Worm (Caenorhabditis elegans) whole organism, L3 larva: ENCODE results near the gene Y51A2D.8.

Experiments used
- R02D3.7 ChIP-seq: fragments of 150-350 bp; optimal IDR thresholded peaks from 2 replicates; lab custom pipeline; 2014; ENCODE audit warnings: missing biosample characterization, missing genetic modification characterization
- ZK546.5 ChIP-seq: sonication (generic microtip); optimal IDR thresholded peaks from 2 replicates; lab custom pipeline; 2017; ENCODE audit warnings: missing biosample characterization, missing genetic modification characterization
- ama-1 ChIP-seq: fragments of 150-350 bp; optimal IDR thresholded peaks from 2 replicates; lab custom pipeline; 2018
- ceh-16 ChIP-seq: sonication (generic microtip); optimal IDR thresholded peaks from 2 replicates; lab custom pipeline; 2017; ENCODE audit warnings: missing biosample characterization, missing genetic modification characterization
- ceh-82 ChIP-seq: fragments of 150-350 bp; optimal IDR thresholded peaks from 2 replicates; lab custom pipeline; 2014; ENCODE audit warnings: missing biosample characterization, missing genetic modification characterization
- ceh-9 ChIP-seq: sonication (generic microtip); optimal IDR thresholded peaks from 2 replicates; lab custom pipeline; 2018; ENCODE audit warnings: missing biosample characterization, missing genetic modification characterization
- egl-27 ChIP-seq: sonication (generic microtip); optimal IDR thresholded peaks from 4 replicates; lab custom pipeline; 2017; ENCODE audit warnings: missing biosample characterization, missing genetic modification reagents, missing genetic modification characterization
- elt-1 ChIP-seq: fragments of 150-350 bp; optimal IDR thresholded peaks from 2 replicates; lab custom pipeline; 2014; ENCODE audit warnings: missing biosample characterization, missing genetic modification characterization
- elt-2 ChIP-seq: sonication (generic microtip); optimal IDR thresholded peaks from 2 replicates; lab custom pipeline; 2016; ENCODE audit warnings: missing genetic modification reagents, mild to moderate bottlenecking, missing genetic modification characterization, missing compliant biosample characterization
- elt-3 ChIP-seq, 3 experiments: fragments of 150-350 bp in 1 of 3; sonication (generic microtip) in 2 of 3; optimal IDR thresholded peaks; 2 replicates in 2 of 3; 4 replicates in 1 of 3; lab custom pipeline; 2014 to 2017; ENCODE audit warnings: missing biosample characterization in 3 of 3, missing genetic modification characterization in 3 of 3
- eor-1 ChIP-seq, 2 experiments: fragments of 150-350 bp; optimal IDR thresholded peaks; 2 replicates each; lab custom pipeline; 2014 to 2018; ENCODE audit warnings: missing biosample characterization in 2 of 2, missing genetic modification characterization in 2 of 2
- fkh-2 ChIP-seq: fragments of 150-350 bp; optimal IDR thresholded peaks from 2 replicates; lab custom pipeline; 2014; ENCODE audit warnings: missing biosample characterization, missing genetic modification reagents, missing genetic modification characterization
- fos-1 ChIP-seq: fragments of 150-350 bp; optimal IDR thresholded peaks from 2 replicates; lab custom pipeline; 2014; ENCODE audit warnings: missing biosample characterization, missing genetic modification characterization
- jun-1 ChIP-seq: fragments of 150-350 bp; optimal IDR thresholded peaks from 2 replicates; lab custom pipeline; 2014; ENCODE audit warnings: missing biosample characterization, missing genetic modification reagents, missing genetic modification characterization
- lin-39 ChIP-seq: fragments of 150-350 bp; optimal IDR thresholded peaks from 2 replicates; lab custom pipeline; 2018; ENCODE audit warnings: missing biosample characterization, missing genetic modification reagents, missing genetic modification characterization
- lsy-12 ChIP-seq: sonication (generic microtip); optimal IDR thresholded peaks from 2 replicates; lab custom pipeline; 2016; ENCODE audit warnings: mild to moderate bottlenecking, missing genetic modification characterization, missing compliant biosample characterization
- mdl-1 ChIP-seq: fragments of 150-350 bp; optimal IDR thresholded peaks from 2 replicates; lab custom pipeline; 2014; ENCODE audit warnings: missing biosample characterization, missing genetic modification characterization
- mml-1 ChIP-seq: fragments of 150-350 bp; sonication (generic microtip); optimal IDR thresholded peaks from 3 replicates; lab custom pipeline; 2014; ENCODE audit warnings: missing biosample characterization, missing genetic modification characterization
- nfya-1 ChIP-seq: sonication (generic microtip); optimal IDR thresholded peaks from 2 replicates; lab custom pipeline; 2017; ENCODE audit warnings: missing genetic modification characterization, mild to moderate bottlenecking, missing compliant biosample characterization, antibody characterized with exemption, moderate library complexity; ENCODE audit not compliant: insufficient read depth
- nhr-12 ChIP-seq: fragments of 150-350 bp; optimal IDR thresholded peaks from 2 replicates; lab custom pipeline; 2014; ENCODE audit warnings: missing biosample characterization, missing genetic modification characterization
- nhr-23 ChIP-seq: fragments of 150-350 bp; optimal IDR thresholded peaks from 2 replicates; lab custom pipeline; 2014; ENCODE audit warnings: missing biosample characterization, missing genetic modification reagents, missing genetic modification characterization
- nhr-237 ChIP-seq: fragments of 150-350 bp; optimal IDR thresholded peaks from 2 replicates; lab custom pipeline; 2014; ENCODE audit warnings: missing biosample characterization, missing genetic modification characterization
- nhr-43 ChIP-seq: sonication (generic microtip); optimal IDR thresholded peaks from 2 replicates; lab custom pipeline; 2016; ENCODE audit warnings: mild to moderate bottlenecking, missing genetic modification characterization, missing compliant biosample characterization; ENCODE audit not compliant: poor library complexity, severe bottlenecking
- nhr-76 ChIP-seq: fragments of 150-350 bp; sonication (generic microtip); optimal IDR thresholded peaks from 5 replicates; lab custom pipeline; 2014; ENCODE audit warnings: missing biosample characterization, missing genetic modification characterization
- nhr-77 ChIP-seq: fragments of 150-350 bp; optimal IDR thresholded peaks from 2 replicates; lab custom pipeline; 2014; ENCODE audit warnings: missing biosample characterization, missing genetic modification characterization
- pha-4 ChIP-seq: fragments of 150-350 bp; optimal IDR thresholded peaks from 2 replicates; lab custom pipeline; 2014; ENCODE audit warnings: missing biosample characterization, missing genetic modification reagents, missing genetic modification characterization
- pqm-1 ChIP-seq: fragments of 150-350 bp; optimal IDR thresholded peaks from 2 replicates; lab custom pipeline; 2017; ENCODE audit warnings: missing biosample characterization, missing genetic modification characterization, inconsistent platforms
- skn-1 ChIP-seq: fragments of 150-350 bp; optimal IDR thresholded peaks from 2 replicates; lab custom pipeline; 2014; ENCODE audit warnings: missing biosample characterization, missing genetic modification characterization
- snpc-4 ChIP-seq: fragments of 150-350 bp; optimal IDR thresholded peaks from 2 replicates; lab custom pipeline; 2014; ENCODE audit warnings: missing biosample characterization, missing genetic modification characterization
- unc-39 ChIP-seq: sonication (generic microtip); optimal IDR thresholded peaks from 4 replicates; lab custom pipeline; 2017; ENCODE audit warnings: missing biosample characterization, missing genetic modification characterization
- zag-1 ChIP-seq: fragments of 150-350 bp; optimal IDR thresholded peaks from 2 replicates; lab custom pipeline; 2014; ENCODE audit warnings: missing biosample characterization, missing genetic modification characterization
- ztf-11 ChIP-seq: fragments of 150-350 bp; optimal IDR thresholded peaks from 2 replicates; lab custom pipeline; 2014; ENCODE audit warnings: missing biosample characterization, missing genetic modification characterization

The Y51A2D.8 gene

DNA sequence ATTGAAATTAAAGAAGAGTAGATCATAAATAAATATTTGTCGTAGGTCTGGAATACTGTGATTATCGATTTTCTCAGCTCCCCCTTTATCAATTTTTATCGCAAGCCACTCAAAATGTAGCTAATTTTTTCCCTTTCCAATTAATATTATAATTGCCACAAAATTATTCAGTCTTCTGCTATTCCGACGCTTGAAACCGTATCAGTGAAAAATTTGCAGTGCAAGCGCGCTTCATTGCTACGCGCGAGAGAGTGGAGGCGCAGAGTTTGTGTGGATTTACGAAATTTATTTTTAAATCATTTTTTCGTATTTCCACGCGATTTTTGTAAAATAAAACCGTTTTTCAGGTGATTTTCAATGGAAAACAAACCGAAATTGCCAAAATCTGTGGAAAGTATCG lies 20.0 kb downstream of the Y51A2D.8 start, which contains the start of gene ints-5 (continued):
- peak; percentile 90 for TF ChIP-seq R02D3.7 (tag; lab: Kevin White, UChicago)
- no peak for TF ChIP-seq nhr-43 (tag; lab: Kevin White, UChicago)
- no peak for TF ChIP-seq skn-1
- peak; percentile 31 for TF ChIP-seq nhr-23 (tag; lab: Kevin White, UChicago)
- no peak for TF ChIP-seq eor-1 (tag; optimal IDR thresholded peaks at IDR 0.05; lab: Kevin White, UChicago)
- TF ChIP-seq pqm-1: no peak
- no peak for TF ChIP-seq ama-1 (lab: Kevin White, UChicago)
- no peak for TF ChIP-seq elt-3 (tag; optimal IDR thresholded peaks at IDR 0.05; lab: Kevin White, UChicago)
- TF ChIP-seq mdl-1 (tag; lab: Kevin White, UChicago): no peak
- peak; percentile 38 for TF ChIP-seq lin-39 (tag; lab: Kevin White, UChicago)
- peak; percentile 13 for TF ChIP-seq snpc-4 (tag; lab: Kevin White, UChicago)
- TF ChIP-seq mml-1 (tag; lab: Kevin White, UChicago): no peak
- TF ChIP-seq fos-1: no peak
- TF ChIP-seq nhr-77 (tag; lab: Kevin White, UChicago): no peak
- no peak for TF ChIP-seq ceh-9 (tag; lab: Kevin White, UChicago)
- TF ChIP-seq ztf-11: no peak

DNA sequence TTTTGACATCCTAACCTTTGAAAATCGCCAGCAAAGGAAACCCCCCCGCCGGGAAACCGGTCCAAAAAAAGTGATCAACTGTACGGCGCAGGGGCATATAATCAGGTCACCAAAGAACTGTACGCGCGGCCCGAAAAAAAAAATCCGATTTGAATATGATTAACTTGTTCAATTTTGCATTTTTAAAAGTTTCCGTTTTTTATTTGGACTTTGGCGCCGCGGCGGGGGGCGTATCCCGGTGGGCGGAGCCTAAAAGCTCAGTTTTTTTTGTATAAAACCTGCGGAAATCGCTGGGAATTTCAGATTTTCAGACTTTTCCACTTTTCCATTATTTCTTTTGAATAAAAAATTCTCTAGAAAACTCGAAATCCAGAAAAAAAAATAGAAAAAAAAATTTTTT lies 29.2 kb downstream of the Y51A2D.8 start, which contains the start of gene hmit-1.2:
hmit-1.2 (plus strand) TSS at position 301 of the 400 bp plus-strand sequence.
- TF ChIP-seq elt-3 (tag; optimal IDR thresholded peaks at IDR 0.05; lab: Kevin White, UChicago): no peak
- no peak for TF ChIP-seq skn-1
- TF ChIP-seq nhr-12: no peak
- TF ChIP-seq elt-2 (tag; lab: Kevin White, UChicago): no peak
- TF ChIP-seq fos-1: no peak
- TF ChIP-seq zag-1 (tag; lab: Kevin White, UChicago): no peak
- TF ChIP-seq nhr-23 (tag; lab: Kevin White, UChicago): no peak
- no peak for TF ChIP-seq ceh-9 (tag; lab: Kevin White, UChicago)

DNA sequence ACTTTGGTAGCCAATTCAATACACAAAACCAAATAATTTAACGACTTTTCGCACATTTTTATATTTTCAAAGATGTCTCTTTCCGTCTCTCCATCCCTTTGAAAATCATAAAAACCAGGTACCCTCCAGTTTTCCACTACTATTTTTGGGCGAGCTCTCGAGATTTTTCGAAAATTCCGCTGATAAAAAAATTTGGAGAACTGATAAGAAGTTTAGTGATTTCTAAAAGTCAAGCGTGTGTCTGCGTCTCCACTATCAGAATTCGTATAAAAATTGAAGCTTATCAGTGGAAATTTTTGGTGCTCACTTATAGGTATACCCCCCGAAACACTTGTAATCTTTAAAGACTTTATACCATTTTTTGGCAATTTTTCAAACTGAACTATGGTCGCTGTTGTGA lies 37.2 kb downstream of the Y51A2D.8 start, which contains the start of gene hmit-1.1:
hmit-1.1 (plus strand) TSS at position 294 of the 400 bp plus-strand sequence.
- no peak for TF ChIP-seq zag-1 (tag; lab: Kevin White, UChicago)
- peak; percentile 29 for TF ChIP-seq pha-4 (tag; lab: Kevin White, UChicago)
- TF ChIP-seq pqm-1: peak; percentile 94
- peak; percentile 97 for TF ChIP-seq elt-2 (tag; lab: Kevin White, UChicago)
- TF ChIP-seq egl-27 (tag; lab: Kevin White, UChicago): no peak
- TF ChIP-seq jun-1 (tag; lab: Kevin White, UChicago): peak; percentile 26
- TF ChIP-seq, all 47 proteins: peak for 4

DNA sequence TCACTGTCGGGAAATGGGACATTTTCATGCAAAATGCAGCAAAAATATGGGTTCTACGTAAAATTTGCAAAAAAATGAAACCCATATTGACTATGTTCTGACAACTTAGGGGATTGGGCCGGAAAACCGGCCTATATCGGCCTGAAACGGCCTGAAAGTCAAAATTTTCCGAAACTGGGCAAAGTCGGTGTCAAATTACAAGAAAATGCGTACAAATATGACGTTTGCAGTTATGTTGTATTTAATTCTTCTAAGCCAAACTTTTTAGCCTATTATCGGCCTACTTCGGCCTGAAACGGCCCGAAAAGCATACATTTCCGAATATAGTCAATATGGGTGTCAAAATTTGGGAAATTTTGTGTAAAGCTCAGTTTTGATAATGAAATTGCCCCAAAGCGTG lies 41.8 kb downstream of the Y51A2D.8 start:
- TF ChIP-seq ama-1 (lab: Kevin White, UChicago) (no peak), nfya-1 (tag; lab: Kevin White, UChicago) (no peak), ceh-16 (tag; lab: Kevin White, UChicago) (no peak), lsy-12 (tag; lab: Kevin White, UChicago) (no peak), nhr-43 (tag; lab: Kevin White, UChicago) (no peak), lin-39 (tag; lab: Kevin White, UChicago) (no peak), eor-1 (tag; optimal IDR thresholded peaks at IDR 0.05; lab: Kevin White, UChicago) (no peak), elt-3 (tag; optimal IDR thresholded peaks at IDR 0.05; lab: Kevin White, UChicago) (no peak), pha-4 (tag; lab: Kevin White, UChicago) (no peak), nhr-237 (no peak), ceh-82 (tag; lab: Kevin White, UChicago) (no peak), skn-1 (no peak), unc-39 (tag; lab: Kevin White, UChicago) (no peak), R02D3.7 (tag; lab: Kevin White, UChicago) (no peak), nhr-76 (tag; lab: Kevin White, UChicago) (no peak)

DNA sequence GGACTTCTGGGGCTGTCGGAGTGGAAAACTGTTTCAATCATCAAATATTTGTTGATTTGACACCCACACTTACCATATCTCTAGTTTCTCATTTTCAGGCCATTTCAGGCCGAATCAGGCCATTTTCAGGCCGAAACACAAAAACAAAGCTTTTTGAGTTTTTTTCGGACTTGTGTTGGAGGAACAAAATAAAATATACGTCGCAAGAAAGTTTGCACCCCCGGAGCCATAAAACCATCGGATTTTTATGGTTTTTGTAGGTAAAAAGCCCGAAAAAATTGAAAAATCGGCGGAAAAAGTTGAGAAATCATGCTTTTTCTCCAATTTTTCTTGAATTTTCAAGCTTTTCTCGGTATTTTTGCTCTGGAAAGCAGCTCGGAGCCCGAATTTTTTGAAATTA lies 45.1 kb downstream of the Y51A2D.8 start, which contains the start of gene Y51A2D.1:
Y51A2D.1 (plus strand) TSS at position 301 of the 400 bp plus-strand sequence.
- TF ChIP-seq ceh-9 (tag; lab: Kevin White, UChicago) (no peak), nhr-76 (tag; lab: Kevin White, UChicago) (no peak), jun-1 (tag; lab: Kevin White, UChicago) (no peak), pha-4 (tag; lab: Kevin White, UChicago) (no peak), fkh-2 (tag; lab: Kevin White, UChicago) (no peak), snpc-4 (tag; lab: Kevin White, UChicago) (no peak), elt-1 (tag; lab: Kevin White, UChicago) (no peak), ZK546.5 (tag; lab: Kevin White, UChicago) (no peak), nhr-77 (tag; lab: Kevin White, UChicago) (no peak), elt-3 (tag; optimal IDR thresholded peaks at IDR 0.05; lab: Kevin White, UChicago) (no peak)
